Fruit fly (Drosophila melanogaster) whole organism, adult: ENCODE measurements around the gene CG16734.

Experiments
- cnc ChIP-seq, 2 experiments: fragments of >200 bp; optimal IDR thresholded peaks; 2 replicates each; lab custom pipeline; 2017
- toe ChIP-seq: fragments of 200-800 bp; sonication (Bioruptor generic); optimal IDR thresholded peaks from 2 replicates; lab custom pipeline; 2016; ENCODE audit warnings: missing biosample characterization, missing genetic modification characterization

- TF ChIP-seq toe (GFP tag; lab: Kevin White, UChicago) = no peak
- no peak for TF ChIP-seq cnc (optimal IDR thresholded peaks at IDR 0.05; lab: Kevin White, UChicago)
Measured at dm6 chr3R:9222355-9222754, 32.5 kb upstream of the CG16734 start.
